Fruit fly (Drosophila melanogaster) whole organism, prepupa: ENCODE results near the gene IRSp53.
A peak's percentile ranks its signal among the peaks of the same experiment; 100 is the strongest.

Source experiments
- CG11294 ChIP-seq: fragments of 200-800 bp; sonication (Bioruptor generic); IDR thresholded peaks from 2 replicates; pipeline ENCODE4 v1.3.6; 2022; ENCODE audit warnings: missing biosample characterization, missing genetic modification characterization
- CG11762 ChIP-seq: fragments of 200-800 bp; sonication (Bioruptor generic); optimal IDR thresholded peaks from 3 replicates; lab custom pipeline; 2016; ENCODE audit warnings: missing biosample characterization, missing genetic modification characterization; ENCODE audit not compliant: insufficient read depth
- CG11902 ChIP-seq: fragments of 200-800 bp; sonication (Bioruptor generic); optimal IDR thresholded peaks from 3 replicates; lab custom pipeline; 2016; ENCODE audit warnings: missing biosample characterization, missing genetic modification characterization
- CG3032 ChIP-seq: fragments of 200-800 bp; optimal IDR thresholded peaks from 2 replicates; lab custom pipeline; 2019; ENCODE audit warnings: missing biosample characterization, mild to moderate bottlenecking, missing genetic modification characterization, moderate library complexity
- CG31627 ChIP-seq: fragments of 200-800 bp; sonication (Bioruptor generic); optimal IDR thresholded peaks from 3 replicates; lab custom pipeline; 2016; ENCODE audit warnings: missing biosample characterization, missing genetic modification characterization
- CG32006 ChIP-seq: fragments of 200-800 bp; sonication (Bioruptor generic); optimal IDR thresholded peaks from 3 replicates; lab custom pipeline; 2017; ENCODE audit warnings: missing biosample characterization, mild to moderate bottlenecking, missing genetic modification characterization
- CG34406 ChIP-seq: fragments of 200-800 bp; sonication (Bioruptor generic); optimal IDR thresholded peaks from 3 replicates; lab custom pipeline; 2016; ENCODE audit warnings: missing biosample characterization, missing genetic modification characterization
- CG6163 ChIP-seq: fragments of 200-800 bp; sonication (Bioruptor generic); IDR thresholded peaks from 3 replicates; pipeline ENCODE4 v1.3.6; 2022; ENCODE audit warnings: missing biosample characterization, missing genetic modification characterization
- CG6792 ChIP-seq: fragments of 200-800 bp; sonication (Bioruptor generic); optimal IDR thresholded peaks from 3 replicates; lab custom pipeline; 2016; ENCODE audit warnings: missing biosample characterization, missing genetic modification characterization
- CG6854 ChIP-seq: fragments of 200-800 bp; sonication (Bioruptor generic); optimal IDR thresholded peaks from 2 replicates; lab custom pipeline; 2017; ENCODE audit warnings: missing biosample characterization, mild to moderate bottlenecking, missing genetic modification characterization
- CG7368 ChIP-seq: fragments of 200-800 bp; sonication (Bioruptor generic); optimal IDR thresholded peaks from 3 replicates; lab custom pipeline; 2016; ENCODE audit warnings: missing biosample characterization, missing genetic modification characterization
- CG8119 ChIP-seq: fragments of 200-800 bp; sonication (Bioruptor generic); IDR thresholded peaks from 3 replicates; pipeline ENCODE4 v1.3.6; 2022; ENCODE audit warnings: missing biosample characterization, missing genetic modification characterization
- CG8632 ChIP-seq: fragments of 200-800 bp; sonication (Bioruptor generic); optimal IDR thresholded peaks from 3 replicates; lab custom pipeline; 2016; ENCODE audit warnings: missing biosample characterization, missing genetic modification characterization
- CG9139 ChIP-seq: fragments of 200-800 bp; sonication (Bioruptor generic); optimal IDR thresholded peaks from 3 replicates; lab custom pipeline; 2017; ENCODE audit warnings: missing biosample characterization, mild to moderate bottlenecking, missing genetic modification characterization
- Eip75B ChIP-seq: fragments of 200-800 bp; sonication (Bioruptor generic); optimal IDR thresholded peaks from 3 replicates; lab custom pipeline; 2016; ENCODE audit warnings: missing biosample characterization, missing genetic modification characterization
- Gug ChIP-seq: fragments of 200-800 bp; sonication (Bioruptor generic); IDR thresholded peaks from 2 replicates; pipeline ENCODE4 v1.3.6; 2022; ENCODE audit warnings: missing biosample characterization, missing genetic modification characterization
- Hr38 ChIP-seq: sonication (Bioruptor generic); optimal IDR thresholded peaks from 2 replicates; lab custom pipeline; 2016; ENCODE audit warnings: missing biosample characterization, missing genetic modification characterization
- Hr39 ChIP-seq: fragments of 200-800 bp; sonication (Bioruptor generic); optimal IDR thresholded peaks from 2 replicates; lab custom pipeline; 2016; ENCODE audit warnings: missing biosample characterization, missing genetic modification characterization
- Met ChIP-seq: fragments of 200-800 bp; sonication (Bioruptor generic); optimal IDR thresholded peaks from 3 replicates; lab custom pipeline; 2016; ENCODE audit warnings: missing biosample characterization, missing genetic modification characterization
- Smox ChIP-seq: fragments of 200-800 bp; sonication (Bioruptor generic); optimal IDR thresholded peaks from 3 replicates; lab custom pipeline; 2016; ENCODE audit warnings: missing biosample characterization, missing genetic modification characterization
- Sox102F ChIP-seq: fragments of 200-800 bp; sonication (Bioruptor generic); optimal IDR thresholded peaks from 2 replicates; lab custom pipeline; 2016; ENCODE audit warnings: missing biosample characterization, mild to moderate bottlenecking, missing genetic modification characterization
- Sox14 ChIP-seq: fragments of 200-800 bp; sonication (Bioruptor generic); optimal IDR thresholded peaks from 3 replicates; lab custom pipeline; 2016; ENCODE audit warnings: missing biosample characterization, missing genetic modification characterization
- acj6 ChIP-seq: fragments of 200-800 bp; sonication (Bioruptor generic); optimal IDR thresholded peaks from 3 replicates; lab custom pipeline; 2016; ENCODE audit warnings: missing biosample characterization, missing genetic modification characterization
- dac ChIP-seq: fragments of 200-800 bp; sonication (Bioruptor generic); optimal IDR thresholded peaks from 2 replicates; lab custom pipeline; 2017; ENCODE audit warnings: missing biosample characterization, mild to moderate bottlenecking, missing genetic modification characterization
- dsx ChIP-seq: fragments of 200-800 bp; optimal IDR thresholded peaks from 3 replicates; lab custom pipeline; 2019; ENCODE audit warnings: missing biosample characterization, mild to moderate bottlenecking, missing genetic modification characterization, moderate library complexity; ENCODE audit not compliant: poor library complexity, severe bottlenecking
- eg ChIP-seq: fragments of 200-800 bp; sonication (Bioruptor generic); IDR thresholded peaks from 3 replicates; pipeline ENCODE4 v1.3.6; 2022; ENCODE audit warnings: missing biosample characterization, missing genetic modification characterization
- esn ChIP-seq: fragments of 200-800 bp; sonication (Bioruptor generic); optimal IDR thresholded peaks from 2 replicates; lab custom pipeline; 2016; ENCODE audit warnings: missing biosample characterization, mild to moderate bottlenecking, missing genetic modification characterization, moderate library complexity
- fd59A ChIP-seq: fragments of 200-800 bp; sonication (Bioruptor generic); optimal IDR thresholded peaks from 2 replicates; lab custom pipeline; 2017; ENCODE audit warnings: missing biosample characterization, mild to moderate bottlenecking, missing genetic modification characterization, missing genetic modification reagents
- fkh ChIP-seq: fragments of 200-800 bp; sonication (Bioruptor generic); optimal IDR thresholded peaks from 3 replicates; lab custom pipeline; 2017; ENCODE audit warnings: missing biosample characterization, mild to moderate bottlenecking, missing genetic modification characterization, moderate library complexity
- lz ChIP-seq: fragments of 200-800 bp; sonication (Bioruptor generic); optimal IDR thresholded peaks from 3 replicates; lab custom pipeline; 2016; ENCODE audit warnings: missing biosample characterization, missing genetic modification characterization
- net ChIP-seq: fragments of 200-800 bp; sonication (Bioruptor generic); optimal IDR thresholded peaks from 3 replicates; lab custom pipeline; 2016; ENCODE audit warnings: missing biosample characterization, missing genetic modification characterization
- salr ChIP-seq, 2 experiments: fragments of 200-800 bp; sonication (Bioruptor generic); optimal IDR thresholded peaks; 3 replicates each; lab custom pipeline; 2016 to 2018; ENCODE audit warnings: missing biosample characterization in 2 of 2, missing genetic modification characterization in 2 of 2, mild to moderate bottlenecking in 1 of 2
- ss ChIP-seq, 2 experiments: fragments of 200-800 bp; sonication (Bioruptor generic); optimal IDR thresholded peaks; 2 replicates in 1 of 2; 3 replicates in 1 of 2; lab custom pipeline; 2017 to 2018; ENCODE audit warnings: mild to moderate bottlenecking in 2 of 2, missing biosample characterization in 2 of 2, missing genetic modification characterization in 2 of 2, moderate library complexity in 1 of 2
- svp ChIP-seq: fragments of 200-800 bp; sonication (Bioruptor generic); peaks from one replicate; lab custom pipeline; 2016; ENCODE audit warnings: missing biosample characterization, missing genetic modification characterization
- topi ChIP-seq: fragments of 200-800 bp; sonication (Bioruptor generic); optimal IDR thresholded peaks from 3 replicates; lab custom pipeline; 2016; ENCODE audit warnings: missing biosample characterization, missing genetic modification characterization
- vri ChIP-seq: fragments of 200-800 bp; sonication (Bioruptor generic); optimal IDR thresholded peaks from 3 replicates; lab custom pipeline; 2016; ENCODE audit warnings: missing biosample characterization, mild to moderate bottlenecking, missing genetic modification characterization

The IRSp53 gene

dm6 chr3L:11118627-11119395, 17.0 kb upstream of the IRSp53 start (continued):
- TF ChIP-seq svp (GFP tag; lab: Kevin White, UChicago) (peak; percentile 83), CG11902 (no peak), Gug (GFP tag; lab: Robert Waterston, UW) (no peak; the same call in 1 of the 2 replicates), Sox14 (GFP tag; lab: Kevin White, UChicago) (peak; percentile 12), vri (GFP tag; lab: Kevin White, UChicago) (peak; percentile 37), acj6 (GFP tag; lab: Kevin White, UChicago) (no peak), dac (GFP tag; lab: Kevin White, UChicago) (no peak), topi (GFP tag; lab: Kevin White, UChicago) (peak; percentile 6), CG6854 (GFP tag; lab: Kevin White, UChicago) (no peak), CG11762 (GFP tag; lab: Kevin White, UChicago) (no peak), fkh (GFP tag; lab: Kevin White, UChicago) (peak; percentile 100), net (GFP tag; lab: Kevin White, UChicago) (no peak), CG8119 (GFP tag; lab: Robert Waterston, UW) (peak; percentile 72), CG11294 (GFP tag; lab: Robert Waterston, UW) (no peak), CG8632 (GFP tag; lab: Kevin White, UChicago) (peak; percentile 4), Eip75B (GFP tag; lab: Kevin White, UChicago) (no peak), CG6792 (GFP tag; lab: Kevin White, UChicago) (no peak), eg (GFP tag; lab: Robert Waterston, UW) (peak; percentile 53; the same call in 2 of the 3 replicates), dsx (peak; percentile 6)

- peak; percentile 1 for TF ChIP-seq esn
- TF ChIP-seq Met (GFP tag; lab: Kevin White, UChicago) = peak; percentile 5
- no peak for TF ChIP-seq Smox (GFP tag; lab: Kevin White, UChicago)
- TF ChIP-seq CG3032 = peak; percentile 4
- TF ChIP-seq net (GFP tag; lab: Kevin White, UChicago) = no peak
- TF ChIP-seq lz (GFP tag; lab: Kevin White, UChicago) = no peak
- TF ChIP-seq Sox14 (GFP tag; lab: Kevin White, UChicago) = peak; percentile 18
- no peak for TF ChIP-seq CG32006 (GFP tag; lab: Kevin White, UChicago)
- no peak for TF ChIP-seq ss (GFP tag; optimal IDR thresholded peaks at IDR 0.05; lab: Kevin White, UChicago)
- TF ChIP-seq Sox102F = no peak
- 0 out of 2 replicates have a peak, but pooled peaks have one; percentile 9 for TF ChIP-seq Gug (GFP tag; lab: Robert Waterston, UW)
- TF ChIP-seq CG9139 = peak; percentile 13
- TF ChIP-seq Hr39 = peak; percentile 7
- TF ChIP-seq fd59A = no peak
- TF ChIP-seq CG31627 (GFP tag; lab: Kevin White, UChicago) = peak; percentile 19
- TF ChIP-seq eg (GFP tag; lab: Robert Waterston, UW) = peak; percentile 60; the same call in 2 of the 3 replicates
- TF ChIP-seq dac (GFP tag; lab: Kevin White, UChicago) = no peak
- no peak for TF ChIP-seq fkh (GFP tag; lab: Kevin White, UChicago)
- TF ChIP-seq svp (GFP tag; lab: Kevin White, UChicago) = peak; percentile 60
- TF ChIP-seq salr (GFP tag; optimal IDR thresholded peaks at IDR 0.05; lab: Kevin White, UChicago) = peak in 1 of 2 experiments; percentile 19
- TF ChIP-seq CG6163 (GFP tag; lab: Robert Waterston, UW) = peak; percentile 60; the same call in 2 of the 3 replicates
- TF ChIP-seq CG8632 (GFP tag; lab: Kevin White, UChicago) = no peak
These were observed 16.4 kb upstream of the IRSp53 start for dm6 chr3L:11119396-11119900.

dm6 chr3L:11119901-11120418, 15.9 kb upstream of the IRSp53 start:
- no peak for TF ChIP-seq CG7368
- no peak for TF ChIP-seq Hr38 (GFP tag; lab: Kevin White, UChicago)
- no peak for TF ChIP-seq CG34406 (GFP tag; lab: Kevin White, UChicago)
- peak; percentile 78 for TF ChIP-seq vri (GFP tag; lab: Kevin White, UChicago)
- TF ChIP-seq fkh (GFP tag; lab: Kevin White, UChicago) = peak; percentile 98
